Worm (Caenorhabditis elegans): Measurements from ENCODE around the gene ZC239.20.

ce11 chrII:3195739-3196138 lies 10.6 kb downstream of the ZC239.20 start:
- TF ChIP-seq mdl-1 (tag; optimal IDR thresholded peaks at IDR 0.05), result no peak
- TF ChIP-seq fkh-10 (GFP tag; optimal IDR thresholded peaks at IDR 0.05), result no peak
- TF ChIP-seq Y5F2A.4 (GFP tag; optimal IDR thresholded peaks at IDR 0.05), result no peak
- no peak for TF ChIP-seq nhr-76 (tag; optimal IDR thresholded peaks at IDR 0.05)
- TF ChIP-seq dpl-1 (GFP tag; optimal IDR thresholded peaks at IDR 0.05), result no peak
- TF ChIP-seq T26A8.4 (GFP tag; IDR thresholded peaks at IDR 0.05), result no peak
- TF ChIP-seq pha-4 (GFP tag; IDR thresholded peaks at IDR 0.05), result no peak
- no peak for TF ChIP-seq pha-4 (tag; optimal IDR thresholded peaks at IDR 0.05)
